Worm (Caenorhabditis elegans) whole organism, L3 larva: ENCODE measurements around the gene F46B3.1.

Experiments used
- R02D3.7 ChIP-seq: fragments of 150-350 bp; optimal IDR thresholded peaks from 2 replicates; lab custom pipeline; 2014; ENCODE audit warnings: missing biosample characterization, missing genetic modification characterization
- aly-2 ChIP-seq: fragments of 150-350 bp; optimal IDR thresholded peaks from 2 replicates; lab custom pipeline; 2014; ENCODE audit warnings: missing biosample characterization, missing genetic modification characterization
- fos-1 ChIP-seq: fragments of 150-350 bp; optimal IDR thresholded peaks from 2 replicates; lab custom pipeline; 2014; ENCODE audit warnings: missing biosample characterization, missing genetic modification characterization
- jun-1 ChIP-seq: fragments of 150-350 bp; optimal IDR thresholded peaks from 2 replicates; lab custom pipeline; 2014; ENCODE audit warnings: missing biosample characterization, missing genetic modification reagents, missing genetic modification characterization
- nhr-11 ChIP-seq: fragments of 150-350 bp; optimal IDR thresholded peaks from 2 replicates; lab custom pipeline; 2014; ENCODE audit warnings: missing biosample characterization, missing genetic modification characterization
- nhr-25 ChIP-seq: sonication (generic microtip); optimal IDR thresholded peaks from 2 replicates; lab custom pipeline; 2017; ENCODE audit warnings: missing biosample characterization, missing genetic modification characterization
- nhr-76 ChIP-seq: fragments of 150-350 bp; sonication (generic microtip); optimal IDR thresholded peaks from 5 replicates; lab custom pipeline; 2014; ENCODE audit warnings: missing biosample characterization, missing genetic modification characterization
- pqm-1 ChIP-seq: fragments of 150-350 bp; optimal IDR thresholded peaks from 2 replicates; lab custom pipeline; 2017; ENCODE audit warnings: missing biosample characterization, missing genetic modification characterization, inconsistent platforms
- snpc-4 ChIP-seq: fragments of 150-350 bp; optimal IDR thresholded peaks from 2 replicates; lab custom pipeline; 2014; ENCODE audit warnings: missing biosample characterization, missing genetic modification characterization
- unc-62 ChIP-seq: fragments of 150-350 bp; sonication (generic microtip); optimal IDR thresholded peaks from 4 replicates; lab custom pipeline; 2014; ENCODE audit warnings: missing biosample characterization, missing genetic modification reagents, missing genetic modification characterization
- zag-1 ChIP-seq: fragments of 150-350 bp; optimal IDR thresholded peaks from 2 replicates; lab custom pipeline; 2014; ENCODE audit warnings: missing biosample characterization, missing genetic modification characterization
- ztf-4 ChIP-seq: fragments of 150-350 bp; optimal IDR thresholded peaks from 2 replicates; lab custom pipeline; 2014; ENCODE audit warnings: missing biosample characterization, missing genetic modification characterization

DNA sequence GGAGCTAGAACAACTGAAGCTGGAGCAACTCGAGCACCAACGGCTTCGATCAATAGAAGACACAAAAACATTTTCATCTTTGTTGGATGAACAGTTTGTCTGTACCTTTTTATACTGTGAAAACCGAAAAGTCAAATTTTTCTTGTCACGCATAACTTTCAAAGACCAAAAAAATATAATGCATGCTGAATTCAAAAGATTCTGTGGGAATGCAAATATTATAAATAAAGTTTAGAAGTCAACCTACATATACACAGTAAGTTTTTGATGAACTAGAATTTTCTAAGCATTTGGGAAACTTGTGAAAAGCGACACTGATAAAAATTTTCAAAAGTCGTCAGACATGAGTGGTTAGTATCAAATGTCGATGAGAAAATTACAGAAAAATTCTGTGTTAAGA lies 36.6 kb upstream of the F46B3.1 start, which contains the start of gene F46B3.15:
- TF ChIP-seq snpc-4 (tag; lab: Kevin White, UChicago) (no peak), zag-1 (tag; lab: Kevin White, UChicago) (no peak), nhr-76 (tag; lab: Kevin White, UChicago) (no peak), fos-1 (tag; lab: Kevin White, UChicago) (no peak), unc-62 (GFP tag; lab: Kevin White, UChicago) (no peak), nhr-11 (tag; lab: Kevin White, UChicago) (no peak), aly-2 (tag; lab: Kevin White, UChicago) (no peak), R02D3.7 (tag; lab: Kevin White, UChicago) (no peak), ztf-4 (tag; lab: Kevin White, UChicago) (no peak), nhr-25 (no peak), pqm-1 (tag; lab: Kevin White, UChicago) (no peak), jun-1 (no peak)
